Worm (Caenorhabditis elegans) whole organism, young adult: ENCODE measurements around the gene F11C7.7.
"Not testable (repeated sequence)": the region's sequence is repeated elsewhere in the genome, so short reads cannot be mapped to it uniquely, and the experiment has no call there.

ENCODE experiments used
- Y95B8A.8 ChIP-seq: fragments of 200-800 bp; sonication (Bioruptor generic); IDR thresholded peaks from 2 replicates; pipeline ENCODE4 v1.3.6; 2022; ENCODE audit warnings: missing genetic modification reagents, missing genetic modification characterization, missing compliant biosample characterization
- cebp-1 ChIP-seq, 2 experiments: fragments of 200-800 bp in 1 of 2; sonication (Bioruptor generic) in 1 of 2; sonication (generic microtip) in 1 of 2; IDR thresholded peaks in 1 of 2; optimal IDR thresholded peaks in 1 of 2; 2 replicates each; pipeline versions ENCODE4 v1.3.6 to Lab custom; 2017 to 2022; ENCODE audit warnings: missing compliant biosample characterization in 2 of 2, missing genetic modification characterization in 2 of 2, mild to moderate bottlenecking in 1 of 2, missing genetic modification reagents in 1 of 2, moderate library complexity in 1 of 2
- mel-28 ChIP-seq: sonication (generic microtip); optimal IDR thresholded peaks from 2 replicates; lab custom pipeline; 2016; ENCODE audit warnings: borderline replicate concordance, mild to moderate bottlenecking, missing genetic modification characterization, missing compliant biosample characterization
- pbrm-1 ChIP-seq: fragments of 200-800 bp; sonication (Bioruptor generic); IDR thresholded peaks from 2 replicates; pipeline ENCODE4 v1.3.6; 2022; ENCODE audit warnings: missing genetic modification reagents, missing genetic modification characterization, missing compliant biosample characterization
- pha-4 ChIP-seq: fragments of 150-350 bp; sonication (generic microtip); optimal IDR thresholded peaks from 2 replicates; lab custom pipeline; 2014; ENCODE audit warnings: missing biosample characterization, missing genetic modification reagents, missing genetic modification characterization
- rec-8 ChIP-seq, 2 experiments: sonication (generic microtip); optimal IDR thresholded peaks; 2 replicates each; lab custom pipeline; 2016; ENCODE audit warnings: mild to moderate bottlenecking in 2 of 2, missing genetic modification characterization in 2 of 2, missing genetic modification reagents in 2 of 2, missing genotype in 2 of 2, missing biosample characterization in 1 of 2, missing compliant biosample characterization in 1 of 2, moderate library complexity in 1 of 2
- repo-1 ChIP-seq: sonication (generic microtip); optimal IDR thresholded peaks from 2 replicates; lab custom pipeline; 2017; ENCODE audit warnings: mild to moderate bottlenecking, missing genetic modification characterization, missing compliant biosample characterization
- sea-2 ChIP-seq: fragments of 200-800 bp; sonication (Bioruptor generic); IDR thresholded peaks from 2 replicates; pipeline ENCODE4 v1.3.6; 2022; ENCODE audit warnings: missing genetic modification characterization, missing compliant biosample characterization
- unc-130 ChIP-seq: sonication (generic microtip); optimal IDR thresholded peaks from 2 replicates; lab custom pipeline; 2016; ENCODE audit warnings: missing genetic modification reagents, missing genetic modification characterization, missing compliant biosample characterization
- unc-62 ChIP-seq: fragments of 150-350 bp; optimal IDR thresholded peaks from 2 replicates; lab custom pipeline; 2014; ENCODE audit warnings: missing biosample characterization, missing genetic modification reagents, missing genetic modification characterization
- ztf-26 ChIP-seq: sonication (generic microtip); optimal IDR thresholded peaks from 2 replicates; lab custom pipeline; 2017; ENCODE audit warnings: missing genetic modification characterization, missing compliant biosample characterization

DNA sequence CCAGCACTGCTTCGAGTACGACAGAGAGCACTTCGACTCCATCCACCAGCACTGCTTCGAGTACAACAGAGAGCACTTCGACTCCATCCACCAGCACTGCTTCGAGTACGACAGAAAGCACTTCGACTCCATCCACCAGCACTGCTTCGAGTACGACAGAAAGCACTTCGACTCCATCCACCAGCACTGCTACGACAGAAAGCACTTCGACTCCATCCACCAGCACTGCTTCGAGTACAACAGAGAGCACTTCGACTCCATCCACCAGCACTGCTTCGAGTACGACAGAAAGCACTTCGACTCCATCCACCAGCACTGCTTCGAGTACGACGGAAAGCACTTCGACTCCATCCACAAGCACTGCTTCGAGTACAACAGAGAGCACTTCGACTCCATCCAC lies 44.1 kb downstream of the F11C7.7 start:
- not testable (repeated sequence) for TF ChIP-seq pha-4 (tag; lab: Kevin White, UChicago); Y95B8A.8; unc-130; rec-8 (tag; optimal IDR thresholded peaks at IDR 0.05; lab: Kevin White, UChicago); ztf-26 (tag; lab: Kevin White, UChicago); unc-62 (GFP tag; lab: Kevin White, UChicago); mel-28 (tag; lab: Kevin White, UChicago); cebp-1 (tag; optimal IDR thresholded peaks at IDR 0.05; lab: Kevin White, UChicago); repo-1 (tag; lab: Kevin White, UChicago)
- TF ChIP-seq sea-2, result peak; percentile 85
- TF ChIP-seq pbrm-1 (GFP tag; lab: Robert Waterston, UW), result 0 out of 2 replicates have a peak, but pooled peaks have one; percentile 47
- TF ChIP-seq cebp-1 (GFP tag; IDR thresholded peaks at IDR 0.05; lab: Robert Waterston, UW), result peak; percentile 57; the same call in 1 of the 2 replicates
